Worm (Caenorhabditis elegans): Measurements from ENCODE around the gene F58A4.1.

DNA sequence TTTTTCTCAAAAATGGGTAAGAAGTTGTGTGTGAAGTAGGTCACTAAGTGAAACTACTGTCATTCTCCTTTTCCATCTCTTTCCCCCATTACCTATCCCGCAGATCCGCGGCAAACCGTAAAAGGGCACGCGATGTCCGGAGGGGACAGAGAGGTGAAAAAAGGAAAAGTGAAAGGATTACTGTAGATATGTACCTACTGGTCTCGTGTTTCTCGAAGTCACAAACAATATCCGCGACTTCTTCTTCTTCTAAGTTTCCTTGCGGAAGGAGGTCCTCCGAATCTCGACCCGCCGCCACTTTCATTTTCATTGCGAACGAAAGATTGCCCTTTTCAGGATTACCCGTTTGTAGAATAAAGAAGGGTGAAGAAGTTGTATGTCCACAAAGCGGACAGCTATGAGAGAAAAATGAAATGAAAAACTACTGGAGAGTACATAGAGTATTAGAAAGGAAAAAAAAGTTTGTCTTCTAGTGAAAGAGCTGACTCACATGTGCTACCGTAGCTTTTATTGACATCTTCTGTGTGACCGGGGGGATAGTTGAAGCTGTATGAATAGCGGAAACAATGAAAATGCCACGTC lies 48.3 kb downstream of the F58A4.1 start:
- TF ChIP-seq lin-39 (tag; optimal IDR thresholded peaks at IDR 0.05) = no peak
- TF ChIP-seq fos-1 (tag; optimal IDR thresholded peaks at IDR 0.05) = peak; percentile 41
- no peak for TF ChIP-seq ceh-16 (tag; optimal IDR thresholded peaks at IDR 0.05)
- TF ChIP-seq R02D3.7 (tag; optimal IDR thresholded peaks at IDR 0.05) = no peak
- TF ChIP-seq nhr-77 (tag; optimal IDR thresholded peaks at IDR 0.05) = no peak
- no peak for TF ChIP-seq nhr-11 (tag; optimal IDR thresholded peaks at IDR 0.05)
- no peak for TF ChIP-seq mdl-1 (tag; optimal IDR thresholded peaks at IDR 0.05)
- TF ChIP-seq lin-11 (tag; optimal IDR thresholded peaks at IDR 0.05) = no peak
- no peak for TF ChIP-seq unc-62 (GFP tag; optimal IDR thresholded peaks at IDR 0.05)
- peak; percentile 42 for TF ChIP-seq elt-1 (tag; optimal IDR thresholded peaks at IDR 0.05)
- TF ChIP-seq sem-4 (tag; optimal IDR thresholded peaks at IDR 0.05) = peak; percentile 21

Measured in whole organism, L2 larva.